Fruit fly (Drosophila melanogaster): ENCODE measurements around the gene CG14518.

Gene CG14518

dm6 chr3R:29063207-29063920 is 38.6 kb downstream of the CG14518 start (continued):
- peak; percentile 13 for TF ChIP-seq oc (tag; optimal IDR thresholded peaks at IDR 0.05)
- TF ChIP-seq ewg (GFP tag; optimal IDR thresholded peaks at IDR 0.05): peak; percentile 12
- no peak for TF ChIP-seq CG32532 (GFP tag; IDR thresholded peaks at IDR 0.05)
- TF ChIP-seq HLH3B (GFP tag; IDR thresholded peaks at IDR 0.05): no peak
- peak; percentile 95 for TF ChIP-seq sens (GFP tag)
- peak; percentile 47 for TF ChIP-seq ftz-f1 (GFP tag; optimal IDR thresholded peaks at IDR 0.05)
- TF ChIP-seq CG4404 (GFP tag; IDR thresholded peaks at IDR 0.05): no peak
- TF ChIP-seq CG31388 (GFP tag; optimal IDR thresholded peaks at IDR 0.05): no peak
- peak; percentile 49 for TF ChIP-seq ERR (GFP tag; optimal IDR thresholded peaks at IDR 0.05)
- no peak for TF ChIP-seq tio (GFP tag; optimal IDR thresholded peaks at IDR 0.05)
- peak; percentile 41 for TF ChIP-seq da (GFP tag; optimal IDR thresholded peaks at IDR 0.05)
- peak; percentile 52 for TF ChIP-seq CG33557 (GFP tag; optimal IDR thresholded peaks at IDR 0.05)
- peak; percentile 50 for TF ChIP-seq Xbp1 (GFP tag; optimal IDR thresholded peaks at IDR 0.05)
- TF ChIP-seq row (GFP tag; IDR thresholded peaks at IDR 0.05): no peak
- no peak for TF ChIP-seq zf30C (GFP tag; optimal IDR thresholded peaks at IDR 0.05)
- TF ChIP-seq bowl (GFP tag; IDR thresholded peaks at IDR 0.05): no peak
- no peak for TF ChIP-seq hbn (GFP tag; IDR thresholded peaks at IDR 0.05; ENCODE audit: partially characterized antibody)
- no peak for TF ChIP-seq dimm (GFP tag; IDR thresholded peaks at IDR 0.05)
- TF ChIP-seq CG4820 (GFP tag; optimal IDR thresholded peaks at IDR 0.05): peak; percentile 49
- TF ChIP-seq Atf6 (GFP tag; IDR thresholded peaks at IDR 0.05): no peak
- TF ChIP-seq CG31441 (GFP tag; IDR thresholded peaks at IDR 0.05): no peak
- TF ChIP-seq lilli (GFP tag; optimal IDR thresholded peaks at IDR 0.05): peak; percentile 72
- no peak for TF ChIP-seq NC2α (GFP tag; optimal IDR thresholded peaks at IDR 0.05)
- peak in 1 of 2 experiments; percentile 73 for TF ChIP-seq bsh (GFP tag; optimal IDR thresholded peaks at IDR 0.05)
- peak; percentile 48 for TF ChIP-seq CG4854 (GFP tag; optimal IDR thresholded peaks at IDR 0.05)

DNA sequence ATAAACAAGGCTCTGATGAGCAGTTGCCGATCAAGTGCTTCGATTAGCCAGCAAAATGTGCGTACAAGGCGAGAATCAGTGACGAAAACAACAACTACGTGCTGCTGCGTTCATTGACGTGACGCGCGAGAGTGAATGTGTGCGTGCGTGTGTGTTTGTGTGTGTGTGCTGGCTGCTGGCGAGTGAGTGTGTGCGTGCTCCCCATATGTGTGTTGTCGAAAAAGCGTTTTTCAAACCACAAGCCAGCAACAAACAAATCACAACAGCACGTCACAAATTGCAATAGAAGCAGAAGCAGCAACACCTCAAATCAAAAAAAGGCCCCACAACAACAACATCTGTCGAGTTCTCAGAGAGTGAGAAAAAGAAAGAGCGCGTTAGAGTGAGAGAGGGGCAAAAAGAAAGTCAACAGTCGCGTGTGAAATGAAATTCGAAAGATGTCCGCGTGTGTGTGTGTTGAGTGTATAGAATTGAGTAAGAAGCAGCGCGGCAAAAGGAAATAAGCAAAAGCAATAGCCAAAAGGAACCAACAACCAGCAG is 39.2 kb downstream of the CG14518 start:
- TF ChIP-seq CG10654 (GFP tag; optimal IDR thresholded peaks at IDR 0.05): no peak
- no peak for TF ChIP-seq pnt (GFP tag; optimal IDR thresholded peaks at IDR 0.05)
- TF ChIP-seq CG10147 (GFP tag; optimal IDR thresholded peaks at IDR 0.05): no peak
- no peak for TF ChIP-seq Spps (tag; optimal IDR thresholded peaks at IDR 0.05)
- TF ChIP-seq unc-4 (GFP tag; IDR thresholded peaks at IDR 0.05; ENCODE audit: partially characterized antibody): no peak
- peak in 1 of 2 experiments; percentile 32 for TF ChIP-seq tll (GFP tag; optimal IDR thresholded peaks at IDR 0.05)
- no peak for TF ChIP-seq CG16813 (GFP tag; IDR thresholded peaks at IDR 0.05; ENCODE audit: partially characterized antibody)
- peak in 1 of 2 experiments; percentile 62 for TF ChIP-seq Trl (optimal IDR thresholded peaks at IDR 0.05)
- TF ChIP-seq Trl (GFP tag; optimal IDR thresholded peaks at IDR 0.05): no peak
- peak; percentile 19 for TF ChIP-seq CG17385 (GFP tag; optimal IDR thresholded peaks at IDR 0.05)
- TF ChIP-seq Blimp-1 (GFP tag; optimal IDR thresholded peaks at IDR 0.05): peak; percentile 4
- TF ChIP-seq CG6689 (GFP tag; IDR thresholded peaks at IDR 0.05): no peak
- TF ChIP-seq CG3407 (GFP tag; optimal IDR thresholded peaks at IDR 0.05): no peak
- no peak for TF ChIP-seq Vsx1 (GFP tag; optimal IDR thresholded peaks at IDR 0.05)
- no peak for TF ChIP-seq jigr1 (GFP tag; IDR thresholded peaks at IDR 0.05)
- TF ChIP-seq repo (GFP tag; optimal IDR thresholded peaks at IDR 0.05): no peak
- no peak for TF ChIP-seq shn (GFP tag; optimal IDR thresholded peaks at IDR 0.05)
- TF ChIP-seq ash1 (GFP tag; optimal IDR thresholded peaks at IDR 0.05): no peak
- TF ChIP-seq Med (GFP tag): peak; percentile 33
- TF ChIP-seq Gsc (GFP tag; IDR thresholded peaks at IDR 0.05): no peak
- TF ChIP-seq bigmax (GFP tag; optimal IDR thresholded peaks at IDR 0.05): peak; percentile 45
- TF ChIP-seq D (optimal IDR thresholded peaks at IDR 0.05): peak; percentile 97
- no peak for TF ChIP-seq D (GFP tag; optimal IDR thresholded peaks at IDR 0.05)
- TF ChIP-seq cg (GFP tag; optimal IDR thresholded peaks at IDR 0.05): peak; percentile 97
- TF ChIP-seq Meics (GFP tag; optimal IDR thresholded peaks at IDR 0.05): no peak
- peak; percentile 75 for TF ChIP-seq Jarid2 (GFP tag; optimal IDR thresholded peaks at IDR 0.05)

Data from whole organism, embryonic.